Fruit fly (Drosophila melanogaster) whole organism, embryonic: ENCODE data around the gene Slu7.

Experiments
- Ada2b ChIP-seq: fragments of 200-800 bp; sonication (Bioruptor generic); IDR thresholded peaks from 2 replicates; pipeline ENCODE4 v1.3.6; 2022; ENCODE audit warnings: missing biosample characterization, missing genetic modification characterization
- Adf1 ChIP-seq: fragments of 200-800 bp; sonication (Bioruptor generic); IDR thresholded peaks from 2 replicates; pipeline ENCODE4 v1.3.6; 2022; ENCODE audit warnings: missing biosample characterization, missing genetic modification characterization
- CG13287 ChIP-seq: fragments of 200-800 bp; sonication (Bioruptor generic); IDR thresholded peaks from 2 replicates; pipeline ENCODE4 v1.3.6; 2022; ENCODE audit warnings: missing biosample characterization, missing genetic modification characterization; ENCODE audit not compliant: partially characterized antibody
- CG14441 ChIP-seq: fragments of 200-800 bp; sonication (Bioruptor generic); IDR thresholded peaks from 2 replicates; pipeline ENCODE4 v1.3.6; 2022; ENCODE audit warnings: missing biosample characterization, missing genetic modification characterization
- CG2116 ChIP-seq: fragments of 200-800 bp; sonication (Bioruptor generic); optimal IDR thresholded peaks from 3 replicates; lab custom pipeline; 2018; ENCODE audit warnings: missing biosample characterization, mild to moderate bottlenecking, missing genetic modification characterization
- CG8388 ChIP-seq: fragments of 200-800 bp; sonication (Bioruptor generic); optimal IDR thresholded peaks from 2 replicates; lab custom pipeline; 2019; ENCODE audit warnings: missing biosample characterization, mild to moderate bottlenecking, missing genetic modification characterization, moderate library complexity
- Nf-YB ChIP-seq: fragments of 200-800 bp; sonication (Bioruptor generic); optimal IDR thresholded peaks from 3 replicates; lab custom pipeline; 2019; ENCODE audit warnings: missing biosample characterization, mild to moderate bottlenecking, missing genetic modification characterization, moderate library complexity
- Stat92E ChIP-seq, 3 experiments: fragments of >200 bp in 2 of 3; fragments of 200-800 bp in 1 of 3; sonication (Bioruptor generic) in 1 of 3; optimal IDR thresholded peaks; 2 replicates each; lab custom pipeline; 2017 to 2019; ENCODE audit warnings: missing biosample characterization in 3 of 3, missing genetic modification characterization in 3 of 3, mild to moderate bottlenecking in 1 of 3, moderate library complexity in 1 of 3
- ato ChIP-seq: fragments of 200-800 bp; sonication (Bioruptor generic); IDR thresholded peaks from 2 replicates; pipeline ENCODE4 v1.3.6; 2022; ENCODE audit warnings: missing biosample characterization, missing genetic modification characterization; ENCODE audit not compliant: partially characterized antibody
- dan ChIP-seq: fragments of 200-800 bp; sonication (Bioruptor generic); IDR thresholded peaks from 2 replicates; pipeline ENCODE4 v1.3.6; 2022; ENCODE audit warnings: missing biosample characterization, missing genetic modification characterization
- lbe ChIP-seq: fragments of 200-800 bp; sonication (Bioruptor generic); optimal IDR thresholded peaks from 2 replicates; lab custom pipeline; 2016; ENCODE audit warnings: missing biosample characterization, mild to moderate bottlenecking, missing genetic modification characterization
- pan ChIP-seq, 4 experiments: fragments of >200 bp in 3 of 4; fragments of 200-800 bp in 1 of 4; sonication (Bioruptor generic) in 1 of 4; optimal IDR thresholded peaks in 3 of 4; IDR thresholded peaks in 1 of 4; 2 replicates each; pipeline versions ENCODE4 v1.3.6 to Lab custom; 2017 to 2022; ENCODE audit warnings: missing biosample characterization in 2 of 4, missing genetic modification characterization in 2 of 4, mixed read lengths in 1 of 4

- TF ChIP-seq CG14441 (GFP tag; lab: Robert Waterston, UW): no peak
- no peak for TF ChIP-seq CG8388 (GFP tag; lab: Kevin White, UChicago)
- no peak for TF ChIP-seq CG2116 (GFP tag; lab: Kevin White, UChicago)
- TF ChIP-seq Nf-YB (GFP tag; lab: Kevin White, UChicago): no peak
- TF ChIP-seq ato: no peak
- TF ChIP-seq lbe (GFP tag; lab: Kevin White, UChicago): no peak
- no peak for TF ChIP-seq pan (optimal IDR thresholded peaks at IDR 0.05; lab: Kevin White, UChicago)
- no peak for TF ChIP-seq pan (GFP tag; optimal IDR thresholded peaks at IDR 0.05 in 1 of 2, IDR thresholded peaks at IDR 0.05 in 1 of 2)
- TF ChIP-seq CG13287 (GFP tag; lab: Robert Waterston, UW): no peak
- TF ChIP-seq Adf1 (GFP tag; lab: Robert Waterston, UW): no peak
- no peak for TF ChIP-seq dan (GFP tag; lab: Robert Waterston, UW)
- TF ChIP-seq Stat92E (GFP tag; optimal IDR thresholded peaks at IDR 0.05; lab: Kevin White, UChicago): no peak
- TF ChIP-seq Ada2b: no peak
Measured at dm6 chr3R:29011144-29011543, 27.7 kb downstream of the Slu7 start.
